Worm (Caenorhabditis elegans): Measurements from ENCODE around the gene C25H3.10.
A peak's percentile ranks its signal among the peaks of the same experiment; 100 is the strongest.

DNA sequence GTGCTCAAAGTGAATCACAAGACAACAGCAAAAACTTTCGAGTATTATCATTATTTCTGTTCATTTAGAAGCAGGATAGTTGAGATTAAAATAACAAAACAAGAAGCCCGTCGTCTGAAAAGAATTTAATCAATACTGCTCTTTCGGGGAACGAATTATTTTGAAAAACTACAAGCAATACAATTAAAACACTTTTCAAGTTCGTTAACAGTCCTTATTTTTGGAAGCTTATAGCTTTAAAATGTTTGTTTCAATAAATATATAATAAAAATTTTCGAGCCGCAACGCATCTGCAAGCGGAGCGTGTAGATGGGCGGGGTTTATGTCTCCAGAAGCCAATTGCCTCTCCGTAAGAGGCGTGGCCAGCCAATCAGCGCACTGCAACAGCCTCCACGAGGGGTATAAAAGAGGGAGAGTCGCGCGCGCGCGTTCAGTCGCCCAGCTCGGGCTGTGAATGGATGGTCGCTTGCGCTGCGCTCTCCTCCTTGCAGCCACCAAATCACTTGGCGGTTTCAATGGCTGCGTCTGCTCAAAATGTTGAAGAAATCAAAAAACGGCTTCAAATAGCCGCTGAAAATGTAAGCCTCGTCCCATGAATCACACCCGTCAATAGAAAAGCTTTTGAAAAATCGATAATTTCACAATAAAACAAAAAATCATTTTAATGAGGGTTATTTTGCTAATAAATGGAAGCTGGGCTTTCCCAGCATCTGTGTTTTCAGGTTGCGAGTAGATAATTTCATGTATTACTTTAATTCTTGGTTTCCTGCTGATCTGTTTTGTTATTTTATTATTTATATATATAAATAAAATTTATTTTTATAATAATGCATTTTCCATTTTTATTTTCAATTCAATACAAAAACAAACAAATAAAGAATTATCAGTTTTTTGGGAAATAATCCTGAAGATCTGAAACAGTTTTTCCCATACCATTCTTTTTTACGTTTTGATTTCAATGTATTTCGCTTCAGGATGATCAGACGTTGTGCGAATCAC, 37.7 kb downstream of the C25H3.10 start, which contains the start of the genes ift-43 and mdt-26:
- TF ChIP-seq ceh-30 (tag; optimal IDR thresholded peaks at IDR 0.05) (no peak), ceh-6 (GFP tag; optimal IDR thresholded peaks at IDR 0.05) (peak; percentile 33), hlh-30 (tag; optimal IDR thresholded peaks at IDR 0.05; ENCODE audit: insufficient read depth) (peak; percentile 52), odd-2 (tag; optimal IDR thresholded peaks at IDR 0.05) (no peak), K09A11.1 (tag; optimal IDR thresholded peaks at IDR 0.05; ENCODE audit: insufficient read depth) (no peak), nhr-11 (tag; optimal IDR thresholded peaks at IDR 0.05) (no peak), ref-2 (tag; optimal IDR thresholded peaks at IDR 0.05) (peak; percentile 30), pha-4 (tag; optimal IDR thresholded peaks at IDR 0.05) (no peak), nfya-1 (tag; optimal IDR thresholded peaks at IDR 0.05) (peak; percentile 100)
